Worm (Caenorhabditis elegans) whole organism, L4/young adult: ENCODE data around the gene K02E2.7.
"Not testable (repeated sequence)": the region's sequence is repeated elsewhere in the genome, so short reads cannot be mapped to it uniquely, and the experiment has no call there.

Source experiments
- W03F9.2 ChIP-seq: fragments of 150-350 bp; optimal IDR thresholded peaks from 2 replicates; lab custom pipeline; 2014; ENCODE audit warnings: missing biosample characterization, missing genetic modification characterization
- dao-5 ChIP-seq: sonication (generic microtip); optimal IDR thresholded peaks from 2 replicates; lab custom pipeline; 2016; ENCODE audit warnings: missing genotype, missing genetic modification characterization, moderate library complexity, missing compliant biosample characterization
- him-1 ChIP-seq: sonication (generic microtip); optimal IDR thresholded peaks from 2 replicates; lab custom pipeline; 2016; ENCODE audit warnings: missing genotype, missing genetic modification reagents, missing genetic modification characterization, missing compliant biosample characterization

Gene K02E2.7

ce11 chrV:20411659-20412058 lies 24.8 kb upstream of the K02E2.7 start, which contains the start of gene F53H2.3:
Gene F53H2.3, minus strand, starts transcription at chrV:20411759.
- TF ChIP-seq him-1 (tag; lab: Kevin White, UChicago) (no peak), W03F9.2 (tag; lab: Kevin White, UChicago) (no peak), dao-5 (tag; lab: Kevin White, UChicago) (no peak)

DNA sequence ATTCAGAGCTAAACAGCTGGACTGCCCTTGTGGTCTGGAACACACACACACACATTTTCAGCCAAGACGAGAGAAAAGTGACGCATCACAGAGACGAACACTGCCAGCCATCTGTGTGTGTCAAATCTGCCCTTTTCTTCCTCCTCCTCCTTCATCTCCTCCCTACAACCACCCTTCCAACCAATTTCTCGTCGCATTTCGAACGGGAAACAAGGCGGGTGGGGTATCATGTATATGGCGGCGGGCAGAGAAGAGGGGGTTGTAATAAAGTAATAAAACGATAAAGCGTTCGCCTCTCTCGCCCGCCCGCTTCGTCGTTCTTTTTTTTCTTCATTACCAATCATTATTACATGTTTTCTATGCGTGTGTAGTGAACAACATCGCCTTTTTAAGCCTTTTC lies 23.4 kb upstream of the K02E2.7 start:
- TF ChIP-seq him-1 (tag; lab: Kevin White, UChicago) (no peak), W03F9.2 (tag; lab: Kevin White, UChicago) (no peak), dao-5 (tag; lab: Kevin White, UChicago) (no peak)

ce11 chrV:20409016-20409415 lies 22.2 kb upstream of the K02E2.7 start:
- TF ChIP-seq him-1 (tag; lab: Kevin White, UChicago) (no peak), W03F9.2 (tag; lab: Kevin White, UChicago) (no peak), dao-5 (tag; lab: Kevin White, UChicago) (no peak)

- TF ChIP-seq him-1 (tag; lab: Kevin White, UChicago) (no peak), W03F9.2 (tag; lab: Kevin White, UChicago) (no peak), dao-5 (tag; lab: Kevin White, UChicago) (no peak)
These were observed 20.0 kb upstream of the K02E2.7 start for ce11 chrV:20406817-20407216.

ce11 chrV:20402842-20403241 lies 16.0 kb upstream of the K02E2.7 start:
- TF ChIP-seq W03F9.2 (tag; lab: Kevin White, UChicago), result no peak
- TF ChIP-seq him-1 (tag; lab: Kevin White, UChicago), result no peak
- TF ChIP-seq dao-5 (tag; lab: Kevin White, UChicago), result no peak

DNA sequence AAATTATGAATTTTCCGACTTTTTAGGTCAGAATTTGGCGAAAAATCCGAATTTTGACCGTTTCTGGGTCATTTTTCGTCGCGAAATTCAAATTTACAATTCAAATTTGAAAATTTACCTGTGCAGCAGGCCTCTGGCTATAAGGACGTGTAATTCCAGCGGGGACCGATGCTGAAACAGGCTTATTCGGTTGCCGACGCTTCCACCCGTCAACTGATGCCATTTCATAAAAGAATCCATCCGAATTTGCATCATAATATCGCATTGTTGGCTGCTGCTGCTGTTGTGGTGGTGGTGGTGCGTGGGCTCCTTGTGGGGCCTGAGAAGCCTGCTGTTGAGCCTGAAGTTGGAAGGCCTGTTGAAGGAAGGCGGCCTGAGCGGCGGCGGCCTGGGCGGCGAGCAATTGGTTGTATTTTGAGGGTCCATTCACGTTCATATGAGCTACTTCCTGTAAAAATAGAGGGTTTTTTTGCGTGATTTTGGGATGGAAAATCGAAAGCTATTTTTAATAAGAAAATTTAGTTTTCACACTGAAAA lies 12.8 kb upstream of the K02E2.7 start:
- no peak for TF ChIP-seq W03F9.2 (tag; lab: Kevin White, UChicago)
- TF ChIP-seq him-1 (tag; lab: Kevin White, UChicago), result no peak
- no peak for TF ChIP-seq dao-5 (tag; lab: Kevin White, UChicago)

ce11 chrV:20393773-20394172 lies 6.9 kb upstream of the K02E2.7 start, which contains the start of gene cnc-7:
Gene cnc-7, plus strand, starts transcription at chrV:20394073.
- TF ChIP-seq him-1 (tag; lab: Kevin White, UChicago), result no peak
- TF ChIP-seq W03F9.2 (tag; lab: Kevin White, UChicago), result no peak
- no peak for TF ChIP-seq dao-5 (tag; lab: Kevin White, UChicago)

- TF ChIP-seq W03F9.2 (tag; lab: Kevin White, UChicago) (no peak), him-1 (tag; lab: Kevin White, UChicago) (no peak), dao-5 (tag; lab: Kevin White, UChicago) (no peak)
These were observed 573 bp upstream of the K02E2.7 start, which contains the start of gene F53H2.1 for ce11 chrV:20387415-20387814. Gene F53H2.1, plus strand, starts transcription at chrV:20387715.

DNA sequence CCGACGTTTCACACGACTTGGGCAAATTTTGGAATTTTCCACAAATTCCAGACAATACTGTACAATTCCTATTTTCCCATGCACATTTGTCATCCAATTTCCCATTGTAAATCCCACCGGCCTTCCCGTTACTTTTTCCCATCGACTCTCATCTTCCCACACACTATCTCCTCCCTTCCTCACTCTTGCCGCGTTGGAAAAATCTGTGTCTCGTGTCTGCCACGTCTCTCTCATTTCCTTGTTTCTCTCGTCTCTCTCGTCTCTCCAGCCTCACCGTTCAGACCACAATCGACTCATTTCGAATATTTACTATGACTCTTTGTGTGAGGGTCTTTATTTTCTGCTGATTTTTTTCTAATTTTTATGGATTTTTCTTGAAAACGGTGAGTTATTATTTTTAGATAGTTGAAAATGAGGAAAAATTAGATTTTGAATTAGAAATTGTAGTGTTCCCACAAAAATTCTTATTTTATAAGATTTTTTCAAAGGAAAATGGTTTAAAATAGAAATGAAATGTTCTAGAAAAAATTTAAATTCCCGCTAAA lies 3.7 kb downstream of the K02E2.7 start, which contains the start of gene K02E2.11:
K02E2.11 (plus strand) TSS at position 251 of the 545 bp plus-strand sequence.
- TF ChIP-seq W03F9.2 (tag; lab: Kevin White, UChicago), result peak; percentile 11
- no peak for TF ChIP-seq him-1 (tag; lab: Kevin White, UChicago)

- TF ChIP-seq him-1 (tag; lab: Kevin White, UChicago) (no peak), W03F9.2 (tag; lab: Kevin White, UChicago) (no peak), dao-5 (tag; lab: Kevin White, UChicago) (no peak)
These were observed 6.5 kb downstream of the K02E2.7 start, which contains the start of gene K02E2.6 for ce11 chrV:20380320-20380719. Gene K02E2.6, plus strand, starts transcription at chrV:20380561.

DNA sequence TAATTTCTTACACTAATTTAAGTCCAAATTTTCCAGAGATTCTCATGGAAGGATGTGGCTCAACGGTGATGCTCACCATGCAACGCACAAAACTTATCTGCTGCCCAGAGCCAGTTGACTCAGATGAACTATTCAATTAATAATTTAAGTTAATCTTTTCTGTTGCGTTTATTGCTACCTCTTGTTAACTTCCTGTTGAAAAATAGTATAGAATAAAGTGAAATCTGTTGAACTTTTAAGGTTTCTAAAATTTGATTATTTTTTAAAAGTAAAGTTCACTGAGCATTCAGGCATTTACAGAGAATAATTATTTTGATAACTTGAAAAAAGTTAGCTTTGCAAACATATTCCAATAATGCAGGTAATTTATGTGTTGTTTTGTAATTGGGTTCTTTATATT lies 10.8 kb downstream of the K02E2.7 start:
- no peak for TF ChIP-seq W03F9.2 (tag; lab: Kevin White, UChicago)
- no peak for TF ChIP-seq dao-5 (tag; lab: Kevin White, UChicago)
- no peak for TF ChIP-seq him-1 (tag; lab: Kevin White, UChicago)

DNA sequence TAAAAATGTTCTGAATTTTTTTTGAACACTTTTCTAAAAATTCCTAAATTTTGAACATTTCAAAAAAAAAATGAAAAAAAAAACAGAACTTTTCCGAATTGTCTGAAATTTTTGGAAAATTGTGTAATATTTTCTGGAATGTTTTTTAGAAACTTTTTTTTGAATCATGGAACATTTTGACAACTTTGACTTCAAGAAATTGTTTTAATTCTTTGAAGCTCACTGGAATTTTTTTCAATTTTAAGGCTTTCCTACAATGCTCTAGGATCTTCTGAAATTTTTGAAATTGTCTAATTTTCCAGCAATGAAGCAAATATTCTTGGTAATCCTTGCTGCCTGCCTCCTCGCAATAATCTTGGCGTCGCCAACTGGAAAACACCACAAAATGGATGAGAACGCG lies 11.6 kb downstream of the K02E2.7 start, which contains the start of gene ins-35:
ins-35 (plus strand) TSS at position 301 of the 400 bp plus-strand sequence.
- TF ChIP-seq him-1 (tag; lab: Kevin White, UChicago) (no peak), W03F9.2 (tag; lab: Kevin White, UChicago) (no peak), dao-5 (tag; lab: Kevin White, UChicago) (no peak)

- TF ChIP-seq him-1 (tag; lab: Kevin White, UChicago) (no peak), W03F9.2 (tag; lab: Kevin White, UChicago) (no peak), dao-5 (tag; lab: Kevin White, UChicago) (no peak)
These were observed 12.4 kb downstream of the K02E2.7 start for ce11 chrV:20374484-20374883.

DNA sequence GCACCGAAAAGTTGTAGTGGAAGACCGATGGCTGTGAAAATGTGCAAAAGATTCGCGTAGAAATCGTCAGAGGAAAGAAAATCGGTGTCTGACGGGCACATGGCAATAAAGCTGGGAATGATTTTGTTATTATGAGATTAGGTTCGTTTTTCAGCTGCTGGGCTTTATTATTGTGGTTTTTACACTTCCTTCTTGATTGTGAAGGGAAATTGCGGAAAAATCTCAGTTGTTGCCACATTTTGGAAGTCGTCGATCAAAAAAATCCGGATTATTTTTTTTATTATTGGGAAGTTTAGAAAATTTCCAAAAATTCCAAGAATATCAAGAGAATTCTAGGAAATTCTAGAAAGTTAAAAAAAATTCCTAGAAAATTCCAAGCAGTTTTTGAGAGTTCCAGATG lies 17.7 kb downstream of the K02E2.7 start, which contains the start of gene srh-177:
srh-177 (minus strand) TSS at position 101 of the 400 bp plus-strand sequence.
- TF ChIP-seq W03F9.2, him-1, dao-5 (tag; lab: Kevin White, UChicago): not testable (repeated sequence)
